Worm (Caenorhabditis elegans): ENCODE results near the gene Y60A3A.8.

DNA sequence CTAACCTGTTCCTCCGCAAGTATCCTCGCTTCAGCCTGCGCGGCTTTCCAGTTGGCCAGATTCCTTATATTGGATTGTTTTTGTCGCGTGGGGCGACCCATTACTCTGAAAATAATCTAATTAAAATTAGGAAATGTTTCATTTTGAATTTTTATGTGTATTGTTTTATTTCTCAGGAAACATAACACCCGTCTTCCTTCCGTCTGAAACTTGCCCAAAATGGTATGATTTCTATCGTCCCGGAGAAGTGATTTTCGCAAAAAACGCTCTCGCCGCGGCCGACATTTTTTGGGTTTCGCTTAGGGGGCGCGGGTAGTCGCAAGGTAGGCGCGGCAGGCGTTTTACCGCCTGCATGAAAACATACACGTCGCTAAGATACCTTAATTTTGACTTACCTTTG lies 36.4 kb downstream of the Y60A3A.8 start, which contains the start of gene clec-260:
- TF ChIP-seq dve-1 (tag; optimal IDR thresholded peaks at IDR 0.05), result no peak
- TF ChIP-seq pha-4 (tag; optimal IDR thresholded peaks at IDR 0.05), result no peak
- TF ChIP-seq madf-2 (tag; optimal IDR thresholded peaks at IDR 0.05), result no peak
- no peak for TF ChIP-seq nhr-11 (tag; optimal IDR thresholded peaks at IDR 0.05)
- TF ChIP-seq gmeb-2 (tag; optimal IDR thresholded peaks at IDR 0.05), result no peak
- TF ChIP-seq hlh-30 (tag; optimal IDR thresholded peaks at IDR 0.05; ENCODE audit: insufficient read depth), result no peak
- no peak for TF ChIP-seq rnt-1 (tag; optimal IDR thresholded peaks at IDR 0.05)
- TF ChIP-seq nhr-232 (tag; optimal IDR thresholded peaks at IDR 0.05), result no peak
- no peak for TF ChIP-seq C08G9.2 (tag; optimal IDR thresholded peaks at IDR 0.05)

All from whole organism, late embryonic.